Worm (Caenorhabditis elegans) whole organism, young adult: ENCODE results near the gene F27B10.1.

Experiments
- B0261.1 ChIP-seq: sonication (generic microtip); optimal IDR thresholded peaks from 2 replicates; lab custom pipeline; 2016; ENCODE audit warnings: mild to moderate bottlenecking, missing genetic modification characterization, moderate library complexity, missing compliant biosample characterization
- C17E4.6 ChIP-seq: fragments of 200-800 bp; sonication (Bioruptor generic); IDR thresholded peaks from 2 replicates; pipeline ENCODE4 v1.3.6; 2022; ENCODE audit warnings: missing genetic modification reagents, missing genetic modification characterization, missing compliant biosample characterization
- F10E7.11 ChIP-seq: sonication (generic microtip); optimal IDR thresholded peaks from 2 replicates; lab custom pipeline; 2017; ENCODE audit warnings: mild to moderate bottlenecking, missing genetic modification characterization, moderate library complexity, missing compliant biosample characterization
- F23B12.7 ChIP-seq: sonication (generic microtip); optimal IDR thresholded peaks from 2 replicates; lab custom pipeline; 2017; ENCODE audit warnings: missing genetic modification characterization, mild to moderate bottlenecking, missing compliant biosample characterization, antibody characterized with exemption, moderate library complexity; ENCODE audit not compliant: insufficient read depth
- F33H1.4 ChIP-seq: fragments of 200-800 bp; sonication (Bioruptor generic); IDR thresholded peaks from 2 replicates; pipeline ENCODE4 v1.3.6; 2022; ENCODE audit warnings: missing genetic modification reagents, missing genetic modification characterization, missing compliant biosample characterization
- F37B4.10 ChIP-seq: fragments of 200-800 bp; sonication (Bioruptor generic); IDR thresholded peaks from 2 replicates; pipeline ENCODE4 v1.3.6; 2022; ENCODE audit warnings: missing genetic modification characterization, missing compliant biosample characterization
- F39B2.1 ChIP-seq: fragments of 200-800 bp; sonication (Bioruptor generic); IDR thresholded peaks from 2 replicates; pipeline ENCODE4 v1.3.6; 2022; ENCODE audit warnings: missing genetic modification reagents, missing genetic modification characterization, missing compliant biosample characterization
- F55B11.4 ChIP-seq: sonication (generic microtip); optimal IDR thresholded peaks from 2 replicates; lab custom pipeline; 2016; ENCODE audit warnings: missing compliant biosample characterization, missing genetic modification characterization, borderline replicate concordance; ENCODE audit not compliant: insufficient read depth
- T07F8.4 ChIP-seq: sonication (generic microtip); optimal IDR thresholded peaks from 2 replicates; lab custom pipeline; 2016; ENCODE audit warnings: mild to moderate bottlenecking, missing genetic modification characterization, moderate library complexity, missing compliant biosample characterization
- T26A5.8 ChIP-seq: sonication (generic microtip); optimal IDR thresholded peaks from 2 replicates; lab custom pipeline; 2016; ENCODE audit warnings: missing genetic modification characterization, missing compliant biosample characterization
- Y53G8AR.9 ChIP-seq: fragments of 200-800 bp; sonication (Bioruptor generic); conservative IDR thresholded peaks from 2 replicates; pipeline ENCODE4 v1.3.6; 2022; ENCODE audit warnings: missing genetic modification reagents, missing genetic modification characterization, missing compliant biosample characterization
- Y79H2A.3 ChIP-seq: fragments of 200-800 bp; sonication (Bioruptor generic); conservative IDR thresholded peaks from 2 replicates; pipeline ENCODE4 v1.3.6; 2022; ENCODE audit warnings: missing genetic modification reagents, missing genetic modification characterization, missing compliant biosample characterization
- Y95B8A.8 ChIP-seq: fragments of 200-800 bp; sonication (Bioruptor generic); IDR thresholded peaks from 2 replicates; pipeline ENCODE4 v1.3.6; 2022; ENCODE audit warnings: missing genetic modification reagents, missing genetic modification characterization, missing compliant biosample characterization
- ZK185.1 ChIP-seq: sonication (generic microtip); optimal IDR thresholded peaks from 2 replicates; lab custom pipeline; 2016; ENCODE audit warnings: mild to moderate bottlenecking, missing genetic modification characterization, missing compliant biosample characterization; ENCODE audit not compliant: poor library complexity, severe bottlenecking
- aptf-2 ChIP-seq: fragments of 200-800 bp; sonication (Bioruptor generic); conservative IDR thresholded peaks from 2 replicates; pipeline ENCODE4 v1.3.6; 2022; ENCODE audit warnings: missing genetic modification reagents, missing genetic modification characterization, missing compliant biosample characterization
- attf-3 ChIP-seq: fragments of 200-800 bp; sonication (Bioruptor generic); conservative IDR thresholded peaks from 2 replicates; pipeline ENCODE4 v1.3.6; 2022; ENCODE audit warnings: missing genetic modification reagents, missing genetic modification characterization, missing compliant biosample characterization
- ceh-58 ChIP-seq: fragments of 200-800 bp; sonication (Bioruptor generic); IDR thresholded peaks from 2 replicates; pipeline ENCODE4 v1.3.6; 2022; ENCODE audit warnings: missing genetic modification characterization, missing compliant biosample characterization
- die-1 ChIP-seq: sonication (generic microtip); optimal IDR thresholded peaks from 2 replicates; lab custom pipeline; 2016; ENCODE audit warnings: missing genotype, mild to moderate bottlenecking, missing genetic modification characterization, missing compliant biosample characterization
- egl-44 ChIP-seq: fragments of 200-800 bp; sonication (Bioruptor generic); IDR thresholded peaks from 2 replicates; pipeline ENCODE4 v1.3.6; 2022; ENCODE audit warnings: missing genetic modification reagents, missing genetic modification characterization, missing compliant biosample characterization
- egrh-3 ChIP-seq: fragments of 200-800 bp; sonication (Bioruptor generic); IDR thresholded peaks from 2 replicates; pipeline ENCODE4 v1.3.6; 2022; ENCODE audit warnings: missing genetic modification reagents, missing genetic modification characterization, missing compliant biosample characterization
- ekl-4 ChIP-seq: fragments of 200-800 bp; sonication (Bioruptor generic); IDR thresholded peaks from 2 replicates; pipeline ENCODE4 v1.3.6; 2022; ENCODE audit warnings: missing genetic modification reagents, missing genetic modification characterization, missing compliant biosample characterization
- gei-17 ChIP-seq: fragments of 200-800 bp; sonication (Bioruptor generic); optimal IDR thresholded peaks from 2 replicates; lab custom pipeline; 2018; ENCODE audit warnings: mild to moderate bottlenecking, missing genetic modification characterization, missing compliant biosample characterization
- hlh-12 ChIP-seq: sonication (generic microtip); optimal IDR thresholded peaks from 2 replicates; lab custom pipeline; 2016; ENCODE audit warnings: missing genetic modification characterization, missing compliant biosample characterization
- hrde-1 ChIP-seq: sonication (generic microtip); optimal IDR thresholded peaks from 2 replicates; lab custom pipeline; 2016; ENCODE audit warnings: missing genetic modification characterization, mild to moderate bottlenecking, missing compliant biosample characterization, moderate library complexity, missing genotype, missing genetic modification reagents, borderline replicate concordance
- let-526 ChIP-seq: fragments of 200-800 bp; sonication (Bioruptor generic); IDR thresholded peaks from 2 replicates; pipeline ENCODE4 v1.3.6; 2022; ENCODE audit warnings: missing genetic modification reagents, missing genetic modification characterization, missing compliant biosample characterization
- lin-54 ChIP-seq: fragments of 200-800 bp; sonication (Bioruptor generic); optimal IDR thresholded peaks from 2 replicates; lab custom pipeline; 2018; ENCODE audit warnings: mild to moderate bottlenecking, missing genetic modification characterization, missing compliant biosample characterization
- lsl-1 ChIP-seq: fragments of 200-800 bp; sonication (Bioruptor generic); optimal IDR thresholded peaks from 2 replicates; lab custom pipeline; 2018; ENCODE audit warnings: mild to moderate bottlenecking, missing genetic modification characterization, moderate library complexity, missing compliant biosample characterization
- lsy-27 ChIP-seq: sonication (generic microtip); optimal IDR thresholded peaks from 2 replicates; lab custom pipeline; 2017; ENCODE audit warnings: missing genetic modification characterization, mild to moderate bottlenecking, missing compliant biosample characterization, antibody characterized with exemption, missing genotype, borderline replicate concordance; ENCODE audit not compliant: insufficient read depth
- madf-8 ChIP-seq: fragments of 200-800 bp; sonication (Bioruptor generic); conservative IDR thresholded peaks from 2 replicates; pipeline ENCODE4 v1.3.6; 2022; ENCODE audit warnings: missing genetic modification reagents, missing genetic modification characterization, missing compliant biosample characterization
- mes-4 ChIP-seq: sonication (generic microtip); optimal IDR thresholded peaks from 2 replicates; lab custom pipeline; 2016; ENCODE audit warnings: missing genotype, missing genetic modification characterization, missing compliant biosample characterization
- nfya-2 ChIP-seq: fragments of 200-800 bp; sonication (Bioruptor generic); IDR thresholded peaks from 2 replicates; pipeline ENCODE4 v1.3.6; 2022; ENCODE audit warnings: missing genetic modification reagents, missing genetic modification characterization, missing compliant biosample characterization
- nfyb-1 ChIP-seq: fragments of 200-800 bp; sonication (Bioruptor generic); IDR thresholded peaks from 2 replicates; pipeline ENCODE4 v1.3.6; 2022; ENCODE audit warnings: missing genetic modification reagents, missing genetic modification characterization, missing compliant biosample characterization
- nhr-120 ChIP-seq: fragments of 200-800 bp; sonication (Bioruptor generic); IDR thresholded peaks from 2 replicates; pipeline ENCODE4 v1.3.6; 2022; ENCODE audit warnings: missing genetic modification characterization, missing compliant biosample characterization
- nhr-27 ChIP-seq: fragments of 200-800 bp; sonication (Bioruptor generic); optimal IDR thresholded peaks from 2 replicates; lab custom pipeline; 2018; ENCODE audit warnings: mild to moderate bottlenecking, missing genetic modification characterization, moderate library complexity, missing compliant biosample characterization
- nhr-90 ChIP-seq: sonication (generic microtip); optimal IDR thresholded peaks from 2 replicates; lab custom pipeline; 2016; ENCODE audit warnings: missing genotype, mild to moderate bottlenecking, missing genetic modification characterization, missing compliant biosample characterization
- pha-4 ChIP-seq: fragments of 150-350 bp; sonication (generic microtip); optimal IDR thresholded peaks from 2 replicates; lab custom pipeline; 2014; ENCODE audit warnings: missing biosample characterization, missing genetic modification reagents, missing genetic modification characterization
- repo-1 ChIP-seq: sonication (generic microtip); optimal IDR thresholded peaks from 2 replicates; lab custom pipeline; 2017; ENCODE audit warnings: mild to moderate bottlenecking, missing genetic modification characterization, missing compliant biosample characterization
- snpc-1.1 ChIP-seq: sonication (generic microtip); optimal IDR thresholded peaks from 2 replicates; lab custom pipeline; 2017; ENCODE audit warnings: missing genetic modification characterization, mild to moderate bottlenecking, missing compliant biosample characterization, antibody characterized with exemption, moderate library complexity, missing genotype, missing genetic modification reagents; ENCODE audit not compliant: insufficient read depth
- snpc-3.4 ChIP-seq: sonication (generic microtip); optimal IDR thresholded peaks from 2 replicates; lab custom pipeline; 2017; ENCODE audit warnings: missing genetic modification characterization, mild to moderate bottlenecking, missing compliant biosample characterization, antibody characterized with exemption, moderate library complexity, missing genotype, missing genetic modification reagents
- snpc-4 ChIP-seq, 5 experiments: fragments of 150-350 bp in 1 of 5; sonication (generic microtip) in 4 of 5; optimal IDR thresholded peaks; 2 replicates each; lab custom pipeline; 2014 to 2018; ENCODE audit warnings: missing genetic modification characterization in 5 of 5, missing biosample characterization in 3 of 5, antibody characterized with exemption in 2 of 5, mild to moderate bottlenecking in 2 of 5, missing compliant biosample characterization in 2 of 5, missing genotype in 2 of 5, moderate library complexity in 2 of 5, missing genetic modification reagents in 1 of 5
- zfh-2 ChIP-seq: fragments of 200-800 bp; sonication (Bioruptor generic); conservative IDR thresholded peaks from 2 replicates; pipeline ENCODE4 v1.3.6; 2022; ENCODE audit warnings: missing genetic modification reagents, missing genetic modification characterization, missing compliant biosample characterization
- ztf-22 ChIP-seq: fragments of 200-800 bp; sonication (Bioruptor generic); optimal IDR thresholded peaks from 2 replicates; lab custom pipeline; 2018; ENCODE audit warnings: mild to moderate bottlenecking, missing genetic modification characterization, moderate library complexity, missing compliant biosample characterization
- ztf-3 ChIP-seq: fragments of 200-800 bp; sonication (Bioruptor generic); optimal IDR thresholded peaks from 2 replicates; lab custom pipeline; 2018; ENCODE audit warnings: mild to moderate bottlenecking, missing genetic modification characterization, missing compliant biosample characterization

The F27B10.1 gene

ce11 chrV:7078765-7079164 is 6.4 kb downstream of the F27B10.1 start:
- TF ChIP-seq Y53G8AR.9 (GFP tag; lab: Robert Waterston, UW) (0 out of 2 replicates have a peak, but pooled peaks have one; percentile 13), F23B12.7 (tag; lab: Kevin White, UChicago) (no peak)

DNA sequence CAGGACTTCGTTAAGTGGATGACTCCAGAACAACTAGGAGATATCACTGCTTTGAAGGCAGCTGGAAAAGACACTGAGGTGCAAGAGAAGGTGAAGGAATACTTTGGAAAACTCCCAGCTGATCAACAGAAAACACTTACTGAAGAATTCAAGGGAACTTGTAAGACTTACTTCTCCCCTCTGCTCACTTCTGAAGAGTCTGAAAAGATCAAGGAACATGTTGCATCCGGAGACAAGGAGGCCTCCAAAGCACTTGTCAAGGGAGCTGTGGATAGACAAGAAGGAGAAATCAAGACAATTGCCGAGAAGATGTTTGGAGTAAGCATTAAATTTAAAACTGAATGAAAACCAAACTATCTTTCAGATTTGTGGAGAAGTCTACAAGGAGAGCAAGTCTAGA is 7.0 kb downstream of the F27B10.1 start:
- TF ChIP-seq hrde-1 (tag; lab: Kevin White, UChicago): no peak
- no peak for TF ChIP-seq gei-17 (GFP tag; lab: Kevin White, UChicago)
- no peak for TF ChIP-seq snpc-4 (GFP tag; optimal IDR thresholded peaks at IDR 0.05; lab: Kevin White, UChicago)
- no peak for TF ChIP-seq snpc-4 (tag; optimal IDR thresholded peaks at IDR 0.05; lab: Kevin White, UChicago)

DNA sequence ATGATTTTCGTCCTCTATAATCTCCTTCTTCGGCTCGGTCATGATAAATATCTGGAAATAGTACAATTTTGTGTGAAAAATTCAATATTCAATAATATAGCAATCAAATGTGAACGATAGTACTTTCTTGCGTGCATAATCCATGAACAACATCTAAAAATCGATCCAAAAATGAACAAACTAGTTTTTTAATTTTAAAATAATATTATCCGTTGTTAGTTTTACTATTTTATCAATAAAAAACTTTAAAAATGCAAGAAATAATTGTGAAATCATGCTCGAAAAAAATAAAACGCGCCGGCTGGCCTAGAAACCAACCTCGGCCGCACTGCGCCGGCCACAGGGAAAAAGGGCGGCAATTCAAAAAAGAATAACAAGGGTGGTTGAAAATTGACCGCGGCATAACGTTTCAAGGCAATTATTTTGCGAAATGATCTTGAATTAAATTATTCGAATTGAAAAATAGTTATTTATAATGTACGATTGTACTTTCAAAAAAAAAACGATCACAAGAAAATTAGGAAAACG is 12.3 kb downstream of the F27B10.1 start, which contains the start of gene mys-1:
mys-1 (minus strand) TSS at position 51 of the 528 bp plus-strand sequence.
- TF ChIP-seq zfh-2: no peak
- peak; percentile 61 for TF ChIP-seq ZK185.1 (tag; lab: Kevin White, UChicago)
- no peak for TF ChIP-seq F55B11.4 (tag; lab: Kevin White, UChicago)
- TF ChIP-seq F10E7.11: no peak
- no peak for TF ChIP-seq Y95B8A.8
- TF ChIP-seq madf-8 (GFP tag; lab: Robert Waterston, UW): no peak
- TF ChIP-seq nhr-27 (tag; lab: Kevin White, UChicago): no peak
- TF ChIP-seq T07F8.4 (tag; lab: Kevin White, UChicago): no peak
- no peak for TF ChIP-seq die-1 (tag; lab: Kevin White, UChicago)
- no peak for TF ChIP-seq ztf-22 (GFP tag; lab: Kevin White, UChicago)
- no peak for TF ChIP-seq lsy-27 (tag; lab: Kevin White, UChicago)
- TF ChIP-seq ceh-58 (GFP tag; lab: Robert Waterston, UW): no peak
- no peak for TF ChIP-seq nfya-2 (GFP tag; lab: Robert Waterston, UW)
- TF ChIP-seq let-526 (GFP tag; lab: Robert Waterston, UW): no peak
- TF ChIP-seq pha-4 (tag; lab: Kevin White, UChicago): no peak
- no peak for TF ChIP-seq Y79H2A.3 (GFP tag; lab: Robert Waterston, UW)
- no peak for TF ChIP-seq nhr-120 (GFP tag; lab: Robert Waterston, UW)
- no peak for TF ChIP-seq ztf-3 (GFP tag; lab: Kevin White, UChicago)
- no peak for TF ChIP-seq F33H1.4 (GFP tag; lab: Robert Waterston, UW)
- TF ChIP-seq egrh-3: peak; percentile 6; the same call in 1 of the 2 replicates
- TF ChIP-seq snpc-1.1 (tag; lab: Kevin White, UChicago): no peak
- no peak for TF ChIP-seq repo-1 (tag; lab: Kevin White, UChicago)
- no peak for TF ChIP-seq C17E4.6 (GFP tag; lab: Robert Waterston, UW)
- no peak for TF ChIP-seq T26A5.8
- no peak for TF ChIP-seq nhr-90 (tag; lab: Kevin White, UChicago)
- no peak for TF ChIP-seq F37B4.10 (GFP tag; lab: Robert Waterston, UW)
- no peak for TF ChIP-seq mes-4 (tag; lab: Kevin White, UChicago)
- TF ChIP-seq egl-44: no peak
- TF ChIP-seq Y53G8AR.9 (GFP tag; lab: Robert Waterston, UW): no peak
- peak; percentile 16 for TF ChIP-seq lsl-1
- no peak for TF ChIP-seq snpc-3.4
- no peak for TF ChIP-seq nfyb-1 (GFP tag; lab: Robert Waterston, UW)
- TF ChIP-seq hlh-12 (tag; lab: Kevin White, UChicago): no peak
- no peak for TF ChIP-seq aptf-2
- TF ChIP-seq gei-17 (GFP tag; lab: Kevin White, UChicago): no peak
- peak; percentile 99 for TF ChIP-seq lin-54
- TF ChIP-seq B0261.1 (tag; lab: Kevin White, UChicago): no peak
- 0 out of 2 replicates have a peak, but pooled peaks have one; percentile 42 for TF ChIP-seq attf-3 (GFP tag; lab: Robert Waterston, UW)
- no peak for TF ChIP-seq ekl-4 (GFP tag; lab: Robert Waterston, UW)
- no peak for TF ChIP-seq F39B2.1 (GFP tag; lab: Robert Waterston, UW)
